Worm (Caenorhabditis elegans) whole organism, L4 larva: Measurements from ENCODE around the gene ldh-1.

Experiments used
- D1046.2 ChIP-seq: fragments of 200-800 bp; sonication (Bioruptor generic); IDR thresholded peaks from 2 replicates; pipeline ENCODE4 v1.3.6; 2022; ENCODE audit warnings: missing genetic modification characterization, missing compliant biosample characterization
- F26F4.8 ChIP-seq: fragments of 200-800 bp; sonication (Bioruptor generic); conservative IDR thresholded peaks from 2 replicates; pipeline ENCODE4 v1.3.6; 2022; ENCODE audit warnings: missing genetic modification characterization, missing compliant biosample characterization
- F37D6.2 ChIP-seq: sonication (generic microtip); optimal IDR thresholded peaks from 2 replicates; lab custom pipeline; 2016; ENCODE audit warnings: mild to moderate bottlenecking, missing genetic modification characterization, missing compliant biosample characterization
- F44E2.7 ChIP-seq: fragments of 200-800 bp; sonication (Bioruptor generic); IDR thresholded peaks from 2 replicates; pipeline ENCODE4 v2.1.2; 2022; ENCODE audit warnings: missing genetic modification characterization, missing compliant biosample characterization
- Y105C5A.15 ChIP-seq: fragments of 200-800 bp; sonication (Bioruptor generic); IDR thresholded peaks from 2 replicates; pipeline ENCODE4 v1.3.6; 2022; ENCODE audit warnings: missing genetic modification characterization, missing compliant biosample characterization
- Y48G9A.11 ChIP-seq: fragments of 200-800 bp; sonication (Bioruptor generic); IDR thresholded peaks from 2 replicates; pipeline ENCODE4 v1.3.6; 2022; ENCODE audit warnings: missing genetic modification reagents, missing genetic modification characterization, missing compliant biosample characterization
- Y5F2A.4 ChIP-seq: fragments of 200-800 bp; sonication (Bioruptor generic); optimal IDR thresholded peaks from 2 replicates; lab custom pipeline; 2018; ENCODE audit warnings: mild to moderate bottlenecking, missing genetic modification characterization, missing compliant biosample characterization
- ZK337.2 ChIP-seq: fragments of 200-800 bp; sonication (Bioruptor generic); IDR thresholded peaks from 2 replicates; pipeline ENCODE4 v1.3.6; 2022; ENCODE audit warnings: missing genetic modification reagents, missing genetic modification characterization, missing compliant biosample characterization
- aha-1 ChIP-seq: fragments of 150-350 bp; peaks from one replicate; lab custom pipeline; 2014; ENCODE audit warnings: missing biosample characterization, missing genetic modification characterization
- arid-1 ChIP-seq: fragments of 200-800 bp; sonication (Bioruptor generic); conservative IDR thresholded peaks from 2 replicates; pipeline ENCODE4 v1.3.6; 2022; ENCODE audit warnings: missing genetic modification reagents, missing genetic modification characterization, missing compliant biosample characterization
- ceh-44 ChIP-seq: fragments of 200-800 bp; sonication (Bioruptor generic); IDR thresholded peaks from 2 replicates; pipeline ENCODE4 v1.3.6; 2022; ENCODE audit warnings: missing genetic modification reagents, missing genetic modification characterization, missing compliant biosample characterization
- ceh-82 ChIP-seq: sonication (generic microtip); optimal IDR thresholded peaks from 2 replicates; lab custom pipeline; 2017; ENCODE audit warnings: missing biosample characterization, missing genetic modification characterization
- ctbp-1 ChIP-seq: fragments of 200-800 bp; sonication (Bioruptor generic); IDR thresholded peaks from 2 replicates; pipeline ENCODE4 v1.3.6; 2022; ENCODE audit warnings: missing genetic modification reagents, missing genetic modification characterization, missing compliant biosample characterization
- daf-16 ChIP-seq, 3 experiments: sonication (generic microtip); optimal IDR thresholded peaks; 2 replicates each; lab custom pipeline; 2016 to 2017; ENCODE audit warnings: missing genetic modification characterization in 3 of 3, missing genetic modification reagents in 3 of 3, mild to moderate bottlenecking in 2 of 3, missing compliant biosample characterization in 2 of 3, missing biosample characterization in 1 of 3, moderate library complexity in 1 of 3
- daf-19 ChIP-seq: fragments of 200-800 bp; sonication (Bioruptor generic); conservative IDR thresholded peaks from 2 replicates; pipeline ENCODE4 v1.3.6; 2022; ENCODE audit warnings: missing genetic modification characterization, missing compliant biosample characterization
- dpl-1 ChIP-seq: fragments of 150-350 bp; optimal IDR thresholded peaks from 2 replicates; lab custom pipeline; 2014; ENCODE audit warnings: missing biosample characterization, missing genetic modification reagents, missing genetic modification characterization
- egl-43 ChIP-seq: fragments of 200-800 bp; sonication (Bioruptor generic); IDR thresholded peaks from 2 replicates; pipeline ENCODE4 v1.3.6; 2022; ENCODE audit warnings: missing genetic modification reagents, missing genetic modification characterization, missing compliant biosample characterization
- fkh-10 ChIP-seq: fragments of 150-350 bp; optimal IDR thresholded peaks from 2 replicates; lab custom pipeline; 2014; ENCODE audit warnings: missing biosample characterization, missing genetic modification reagents, missing genetic modification characterization
- fos-1 ChIP-seq: fragments of 150-350 bp; optimal IDR thresholded peaks from 2 replicates; lab custom pipeline; 2014; ENCODE audit warnings: missing biosample characterization, missing genetic modification characterization
- hlh-11 ChIP-seq: fragments of 200-800 bp; sonication (Bioruptor generic); optimal IDR thresholded peaks from 2 replicates; lab custom pipeline; 2018; ENCODE audit warnings: mild to moderate bottlenecking, missing genetic modification characterization, missing compliant biosample characterization
- hlh-30 ChIP-seq: sonication (generic microtip); optimal IDR thresholded peaks from 2 replicates; lab custom pipeline; 2017; ENCODE audit warnings: antibody characterized with exemption, mild to moderate bottlenecking, missing genetic modification characterization, missing compliant biosample characterization; ENCODE audit not compliant: insufficient read depth
- hmg-1.1 ChIP-seq: fragments of 200-800 bp; sonication (Bioruptor generic); IDR thresholded peaks from 2 replicates; pipeline ENCODE4 v1.3.6; 2022; ENCODE audit warnings: missing genetic modification reagents, missing genetic modification characterization, missing compliant biosample characterization
- lin-1 ChIP-seq: fragments of 200-800 bp; sonication (Bioruptor generic); IDR thresholded peaks from 2 replicates; pipeline ENCODE4 v1.3.6; 2022; ENCODE audit warnings: missing genetic modification reagents, missing genetic modification characterization, missing compliant biosample characterization
- lin-38 ChIP-seq: fragments of 200-800 bp; sonication (Bioruptor generic); IDR thresholded peaks from 2 replicates; pipeline ENCODE4 v1.3.6; 2022; ENCODE audit warnings: missing genetic modification reagents, missing genetic modification characterization, missing compliant biosample characterization
- lsy-2 ChIP-seq, 2 experiments: fragments of 150-350 bp in 1 of 2; sonication (generic microtip) in 1 of 2; optimal IDR thresholded peaks; 2 replicates each; lab custom pipeline; 2014 to 2017; ENCODE audit warnings: missing biosample characterization in 2 of 2, missing genetic modification characterization in 2 of 2
- madf-5 ChIP-seq, 2 experiments: fragments of 200-800 bp; sonication (Bioruptor generic); IDR thresholded peaks; 2 replicates each; pipeline ENCODE4 v1.3.6; 2022; ENCODE audit warnings: missing compliant biosample characterization in 2 of 2, missing genetic modification characterization in 2 of 2
- madf-9 ChIP-seq: fragments of 200-800 bp; sonication (Bioruptor generic); conservative IDR thresholded peaks from 2 replicates; pipeline ENCODE4 v1.3.6; 2022; ENCODE audit warnings: missing genetic modification reagents, missing genetic modification characterization, missing compliant biosample characterization
- mdt-29 ChIP-seq: fragments of 200-800 bp; sonication (Bioruptor generic); IDR thresholded peaks from 2 replicates; pipeline ENCODE4 v1.3.6; 2022; ENCODE audit warnings: missing genetic modification reagents, missing genetic modification characterization, missing compliant biosample characterization
- mep-1 ChIP-seq: fragments of 150-350 bp; sonication (generic microtip); optimal IDR thresholded peaks from 3 replicates; lab custom pipeline; 2014; ENCODE audit warnings: missing biosample characterization, missing genetic modification characterization
- mes-2 ChIP-seq: sonication (generic microtip); optimal IDR thresholded peaks from 2 replicates; lab custom pipeline; 2016; ENCODE audit warnings: missing genotype, mild to moderate bottlenecking, missing genetic modification characterization, missing compliant biosample characterization; ENCODE audit not compliant: poor library complexity, severe bottlenecking
- nhr-10 ChIP-seq: fragments of 150-350 bp; optimal IDR thresholded peaks from 2 replicates; lab custom pipeline; 2014; ENCODE audit warnings: missing biosample characterization, missing genetic modification characterization
- nhr-111 ChIP-seq: fragments of 200-800 bp; sonication (Bioruptor generic); optimal IDR thresholded peaks from 2 replicates; lab custom pipeline; 2018; ENCODE audit warnings: mild to moderate bottlenecking, missing genetic modification characterization, missing compliant biosample characterization
- nhr-25 ChIP-seq: sonication (generic microtip); optimal IDR thresholded peaks from 2 replicates; lab custom pipeline; 2017; ENCODE audit warnings: missing genetic modification characterization, mild to moderate bottlenecking, missing compliant biosample characterization, antibody characterized with exemption, moderate library complexity, borderline replicate concordance; ENCODE audit not compliant: insufficient read depth
- nhr-6 ChIP-seq: fragments of 150-350 bp; optimal IDR thresholded peaks from 2 replicates; lab custom pipeline; 2014; ENCODE audit warnings: missing biosample characterization, missing genetic modification characterization
- nhr-76 ChIP-seq: fragments of 150-350 bp; optimal IDR thresholded peaks from 2 replicates; lab custom pipeline; 2014; ENCODE audit warnings: missing biosample characterization, missing genetic modification characterization
- php-3 ChIP-seq: fragments of 200-800 bp; sonication (Bioruptor generic); IDR thresholded peaks from 2 replicates; pipeline ENCODE4 v1.3.6; 2022; ENCODE audit warnings: missing genetic modification reagents, missing genetic modification characterization, missing compliant biosample characterization
- rbr-2 ChIP-seq: sonication (generic microtip); optimal IDR thresholded peaks from 2 replicates; lab custom pipeline; 2016; ENCODE audit warnings: missing genotype, missing genetic modification characterization, missing compliant biosample characterization
- set-16 ChIP-seq: fragments of 200-800 bp; sonication (Bioruptor generic); IDR thresholded peaks from 2 replicates; pipeline ENCODE4 v1.3.6; 2022; ENCODE audit warnings: missing genetic modification reagents, missing genetic modification characterization, missing compliant biosample characterization
- skn-1 ChIP-seq: fragments of 150-350 bp; optimal IDR thresholded peaks from 2 replicates; lab custom pipeline; 2014; ENCODE audit warnings: missing biosample characterization, missing genetic modification characterization
- spr-1 ChIP-seq: sonication (generic microtip); optimal IDR thresholded peaks from 2 replicates; lab custom pipeline; 2016; ENCODE audit warnings: mild to moderate bottlenecking, missing genetic modification characterization, missing compliant biosample characterization
- zip-2 ChIP-seq: fragments of 150-350 bp; optimal IDR thresholded peaks from 2 replicates; lab custom pipeline; 2014; ENCODE audit warnings: missing biosample characterization, missing genetic modification characterization

Gene ldh-1

ce11 chrII:11749490-11750172 is 25.6 kb downstream of the ldh-1 start (continued):
- peak; percentile 40 for TF ChIP-seq nhr-111
- TF ChIP-seq hlh-11, result peak; percentile 96
- peak; percentile 92 for TF ChIP-seq F37D6.2 (tag; lab: Kevin White, UChicago)
- TF ChIP-seq rbr-2 (tag; lab: Kevin White, UChicago), result peak; percentile 92
- TF ChIP-seq php-3, result 0 out of 2 replicates have a peak, but pooled peaks have one; percentile 27
- no peak for TF ChIP-seq ZK337.2 (GFP tag; lab: Robert Waterston, UW)

- TF ChIP-seq mep-1 (tag; lab: Kevin White, UChicago) (peak; percentile 64), ceh-44 (GFP tag; lab: Robert Waterston, UW) (no peak), lsy-2 (tag; optimal IDR thresholded peaks at IDR 0.05; lab: Kevin White, UChicago) (peak; percentile 53 to 61), fos-1 (tag; lab: Kevin White, UChicago) (no peak), mes-2 (peak; percentile 38), set-16 (GFP tag; lab: Robert Waterston, UW) (peak; percentile 59), fkh-10 (GFP tag; lab: Kevin White, UChicago) (peak; percentile 46), rbr-2 (tag; lab: Kevin White, UChicago) (peak; percentile 13), hmg-1.1 (0 out of 2 replicates have a peak, but pooled peaks have one; percentile 48), hlh-11 (peak; percentile 8), ctbp-1 (GFP tag; lab: Robert Waterston, UW) (0 out of 2 replicates have a peak, but pooled peaks have one; percentile 12)
Measured at ce11 chrII:11751615-11752174, 27.7 kb downstream of the ldh-1 start.

DNA sequence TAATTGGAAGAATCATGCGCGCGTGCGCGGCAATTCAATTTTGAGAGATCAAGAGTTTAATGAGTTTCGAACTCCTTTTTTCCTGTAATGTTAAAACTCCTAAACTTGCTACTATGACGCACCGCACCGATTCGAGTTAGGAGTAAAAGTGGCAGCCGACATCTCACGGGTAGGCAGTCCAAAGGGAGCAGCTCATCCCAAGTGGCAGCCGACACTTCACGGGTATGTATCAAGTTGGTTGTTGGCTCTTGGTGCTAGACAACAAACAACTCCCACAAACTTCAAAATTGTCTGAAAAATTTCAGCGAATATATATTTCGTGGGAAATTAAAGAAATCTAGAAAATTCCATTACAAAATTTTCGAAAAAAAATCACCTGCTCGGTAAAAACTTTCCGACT is 29.2 kb downstream of the ldh-1 start:
- 0 out of 2 replicates have a peak, but pooled peaks have one; percentile 17 for TF ChIP-seq egl-43 (GFP tag; lab: Robert Waterston, UW)
- no peak for TF ChIP-seq F26F4.8 (GFP tag; lab: Robert Waterston, UW)
- TF ChIP-seq F44E2.7, result no peak
- no peak for TF ChIP-seq skn-1
- no peak for TF ChIP-seq dpl-1 (GFP tag; lab: Kevin White, UChicago)
- TF ChIP-seq Y48G9A.11 (GFP tag; lab: Robert Waterston, UW), result no peak
- peak; percentile 88 for TF ChIP-seq aha-1 (tag; lab: Kevin White, UChicago)
- TF ChIP-seq D1046.2 (GFP tag; lab: Robert Waterston, UW), result no peak
- TF ChIP-seq Y105C5A.15 (GFP tag; lab: Robert Waterston, UW), result no peak
- TF ChIP-seq zip-2, result no peak

DNA sequence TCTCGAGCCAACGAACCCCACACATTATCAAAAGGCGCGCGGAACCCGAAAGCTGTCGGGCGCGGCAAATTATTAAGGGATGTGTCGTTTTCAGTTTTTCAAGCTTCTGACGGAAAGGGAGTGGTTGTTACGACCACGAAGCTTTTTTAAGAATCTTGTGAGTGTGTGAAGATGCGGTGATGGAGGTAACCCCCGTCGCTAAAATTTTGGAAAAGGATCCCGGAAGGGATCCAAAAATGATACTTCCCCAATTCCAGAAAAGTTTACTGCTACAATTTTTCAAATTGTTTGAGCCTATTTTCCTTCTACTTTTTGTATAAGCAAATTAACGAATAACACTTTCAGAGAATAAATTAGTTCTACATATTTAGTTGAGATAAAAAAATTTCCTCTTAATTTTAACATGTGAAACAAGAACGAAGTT is 32.7 kb downstream of the ldh-1 start:
- TF ChIP-seq Y5F2A.4 (GFP tag; lab: Kevin White, UChicago) (no peak), hmg-1.1 (peak; percentile 79), nhr-76 (tag; lab: Kevin White, UChicago) (no peak), hlh-11 (peak; percentile 55), Y48G9A.11 (GFP tag; lab: Robert Waterston, UW) (peak; percentile 75), php-3 (peak; percentile 80), fos-1 (tag; lab: Kevin White, UChicago) (no peak), lin-1 (GFP tag; lab: Robert Waterston, UW) (peak; percentile 88), nhr-25 (no peak), mep-1 (tag; lab: Kevin White, UChicago) (peak; percentile 93), hlh-30 (tag; lab: Kevin White, UChicago) (peak; percentile 35), lsy-2 (tag; optimal IDR thresholded peaks at IDR 0.05; lab: Kevin White, UChicago) (peak in 1 of 2 experiments; percentile 89), zip-2 (peak; percentile 37), daf-16 (GFP tag; optimal IDR thresholded peaks at IDR 0.05; lab: Kevin White, UChicago) (no peak), daf-16 (tag; optimal IDR thresholded peaks at IDR 0.05; lab: Kevin White, UChicago) (peak; percentile 50), ceh-44 (GFP tag; lab: Robert Waterston, UW) (peak; percentile 65), daf-19 (GFP tag; lab: Robert Waterston, UW) (peak; percentile 95; the same call in 1 of the 2 replicates), madf-5 (GFP tag; IDR thresholded peaks at IDR 0.05; lab: Robert Waterston, UW) (peak; percentile 21 to 78; a peak in 2 of 4 replicates), ceh-82 (tag; lab: Kevin White, UChicago) (no peak), spr-1 (tag; lab: Kevin White, UChicago) (peak; percentile 37), madf-9 (GFP tag; lab: Robert Waterston, UW) (0 out of 2 replicates have a peak, but pooled peaks have one; percentile 2), lin-38 (GFP tag; lab: Robert Waterston, UW) (peak; percentile 76), mdt-29 (GFP tag; lab: Robert Waterston, UW) (peak; percentile 56; the same call in 1 of the 2 replicates), arid-1 (GFP tag; lab: Robert Waterston, UW) (0 out of 2 replicates have a peak, but pooled peaks have one; percentile 49), nhr-10 (tag; lab: Kevin White, UChicago) (no peak), nhr-6 (tag; lab: Kevin White, UChicago) (peak; percentile 48)
